Worm (Caenorhabditis elegans): ENCODE results near the gene T23B7.2.

T23B7.2 gene

ce11 chrII:4851594-4852106 lies 9.6 kb upstream of the T23B7.2 start, which contains the start of gene dnj-9 (continued):
- TF ChIP-seq vab-7 (GFP tag; IDR thresholded peaks at IDR 0.05), result no peak
- peak; percentile 97 for TF ChIP-seq nhr-102 (tag; optimal IDR thresholded peaks at IDR 0.05)
- TF ChIP-seq snpc-4 (tag; optimal IDR thresholded peaks at IDR 0.05), result peak; percentile 19
- TF ChIP-seq nhr-237 (tag; optimal IDR thresholded peaks at IDR 0.05), result no peak
- TF ChIP-seq aha-1 (tag), result peak; percentile 99
- no peak for TF ChIP-seq nhr-10 (tag; optimal IDR thresholded peaks at IDR 0.05)
- TF ChIP-seq fos-1 (tag; optimal IDR thresholded peaks at IDR 0.05), result no peak
- TF ChIP-seq nhr-76 (tag; optimal IDR thresholded peaks at IDR 0.05), result peak; percentile 41
- TF ChIP-seq lin-13 (GFP tag; optimal IDR thresholded peaks at IDR 0.05), result peak; percentile 81
- TF ChIP-seq lin-39 (tag; optimal IDR thresholded peaks at IDR 0.05), result no peak
- TF ChIP-seq zag-1 (tag; optimal IDR thresholded peaks at IDR 0.05), result peak; percentile 76
- TF ChIP-seq F37D6.2 (tag; optimal IDR thresholded peaks at IDR 0.05), result peak; percentile 89
- peak; percentile 55 for TF ChIP-seq mxl-3 (GFP tag; optimal IDR thresholded peaks at IDR 0.05)
- TF ChIP-seq mes-2 (tag; optimal IDR thresholded peaks at IDR 0.05; ENCODE audit: poor library complexity, severe bottlenecking), result peak; percentile 95
- peak; percentile 98 for TF ChIP-seq dve-1 (tag; optimal IDR thresholded peaks at IDR 0.05; ENCODE audit: insufficient read depth)
- TF ChIP-seq madf-9 (GFP tag; conservative IDR thresholded peaks at IDR 0.05), result peak; percentile 63
- peak in 1 of 2 experiments; percentile 98 for TF ChIP-seq unc-62 (GFP tag; optimal IDR thresholded peaks at IDR 0.05 in 1 of 2)
- TF ChIP-seq unc-62 (tag; optimal IDR thresholded peaks at IDR 0.05), result no peak
- peak; percentile 80 for TF ChIP-seq php-3 (GFP tag; IDR thresholded peaks at IDR 0.05)
- peak; percentile 89 for TF ChIP-seq F49E8.2 (tag; optimal IDR thresholded peaks at IDR 0.05; ENCODE audit: borderline replicate concordance)
- TF ChIP-seq daf-19 (GFP tag; conservative IDR thresholded peaks at IDR 0.05), result peak; percentile 45; the same call in 1 of the 2 replicates
- TF ChIP-seq dmd-8 (GFP tag; IDR thresholded peaks at IDR 0.05), result no peak
- TF ChIP-seq unc-130 (GFP tag; optimal IDR thresholded peaks at IDR 0.05), result peak; percentile 52
- TF ChIP-seq ctbp-1 (GFP tag; IDR thresholded peaks at IDR 0.05), result peak; percentile 88
- TF ChIP-seq hlh-30 (tag; optimal IDR thresholded peaks at IDR 0.05; ENCODE audit: insufficient read depth), result peak; percentile 88
- TF ChIP-seq egl-27 (tag; optimal IDR thresholded peaks at IDR 0.05), result no peak
- TF ChIP-seq zip-2 (tag; optimal IDR thresholded peaks at IDR 0.05), result peak; percentile 64
- TF ChIP-seq D1046.2 (GFP tag; IDR thresholded peaks at IDR 0.05), result no peak
- TF ChIP-seq lin-29 (GFP tag; IDR thresholded peaks at IDR 0.05), result peak; percentile 87
- TF ChIP-seq pha-4 (GFP tag; IDR thresholded peaks at IDR 0.05), result peak; percentile 89
- peak; percentile 94 for TF ChIP-seq pha-4 (tag; optimal IDR thresholded peaks at IDR 0.05)
- TF ChIP-seq unc-39 (tag; optimal IDR thresholded peaks at IDR 0.05), result no peak
- peak; percentile 79; the same call in 1 of the 2 replicates for TF ChIP-seq mdt-29 (GFP tag; IDR thresholded peaks at IDR 0.05)
- TF ChIP-seq jun-1 (tag; optimal IDR thresholded peaks at IDR 0.05), result peak; percentile 69
- peak; percentile 100 for TF ChIP-seq dpl-1 (GFP tag; optimal IDR thresholded peaks at IDR 0.05)
- peak; percentile 80 for TF ChIP-seq mxl-2 (GFP tag; conservative IDR thresholded peaks at IDR 0.05)
- TF ChIP-seq spr-1 (tag; optimal IDR thresholded peaks at IDR 0.05), result peak; percentile 94
- peak; percentile 93 for TF ChIP-seq nhr-6 (tag; optimal IDR thresholded peaks at IDR 0.05)
- TF ChIP-seq nhr-77 (tag; optimal IDR thresholded peaks at IDR 0.05), result peak; percentile 93
- peak; percentile 94 for TF ChIP-seq zfp-3 (GFP tag; conservative IDR thresholded peaks at IDR 0.05)
- TF ChIP-seq lin-38 (GFP tag; IDR thresholded peaks at IDR 0.05), result peak; percentile 92
- TF ChIP-seq attf-4 (tag; optimal IDR thresholded peaks at IDR 0.05), result no peak
- TF ChIP-seq spr-3 (GFP tag; optimal IDR thresholded peaks at IDR 0.05), result peak; percentile 92
- peak; percentile 88 for TF ChIP-seq nhr-25 (tag; optimal IDR thresholded peaks at IDR 0.05; ENCODE audit: borderline replicate concordance, insufficient read depth)
- TF ChIP-seq egl-43 (GFP tag; IDR thresholded peaks at IDR 0.05), result peak; percentile 77
- TF ChIP-seq nhr-28 (tag; optimal IDR thresholded peaks at IDR 0.05), result peak; percentile 83
- no peak for TF ChIP-seq sdz-12 (GFP tag; optimal IDR thresholded peaks at IDR 0.05)
- no peak for TF ChIP-seq ZK546.5 (tag; optimal IDR thresholded peaks at IDR 0.05)
- no peak for TF ChIP-seq tag-97 (GFP tag; IDR thresholded peaks at IDR 0.05)
- TF ChIP-seq ztf-11 (tag; optimal IDR thresholded peaks at IDR 0.05), result no peak
- no peak for TF ChIP-seq ceh-62 (tag; optimal IDR thresholded peaks at IDR 0.05)
- no peak for TF ChIP-seq Y5F2A.4 (GFP tag; optimal IDR thresholded peaks at IDR 0.05)
